Worm (Caenorhabditis elegans) whole organism, L3 larva: ENCODE data around the gene srlf-19.
A peak's percentile ranks its signal among the peaks of the same experiment; 100 is the strongest.

Experiments
- R02D3.7 ChIP-seq: fragments of 150-350 bp; optimal IDR thresholded peaks from 2 replicates; lab custom pipeline; 2014; ENCODE audit warnings: missing biosample characterization, missing genetic modification characterization
- ama-1 ChIP-seq: fragments of 150-350 bp; optimal IDR thresholded peaks from 2 replicates; lab custom pipeline; 2018
- ceh-16 ChIP-seq: sonication (generic microtip); optimal IDR thresholded peaks from 2 replicates; lab custom pipeline; 2017; ENCODE audit warnings: missing biosample characterization, missing genetic modification characterization
- ceh-28 ChIP-seq: fragments of 150-350 bp; optimal IDR thresholded peaks from 2 replicates; lab custom pipeline; 2014; ENCODE audit warnings: missing biosample characterization, missing genetic modification reagents, missing genetic modification characterization
- ceh-82 ChIP-seq: fragments of 150-350 bp; optimal IDR thresholded peaks from 2 replicates; lab custom pipeline; 2014; ENCODE audit warnings: missing biosample characterization, missing genetic modification characterization
- ceh-9 ChIP-seq: sonication (generic microtip); optimal IDR thresholded peaks from 2 replicates; lab custom pipeline; 2018; ENCODE audit warnings: missing biosample characterization, missing genetic modification characterization
- daf-12 ChIP-seq: fragments of 150-350 bp; optimal IDR thresholded peaks from 2 replicates; lab custom pipeline; 2014; ENCODE audit warnings: missing biosample characterization, missing genetic modification reagents, missing genetic modification characterization
- egl-27 ChIP-seq: sonication (generic microtip); optimal IDR thresholded peaks from 4 replicates; lab custom pipeline; 2017; ENCODE audit warnings: missing biosample characterization, missing genetic modification reagents, missing genetic modification characterization
- elt-1 ChIP-seq: fragments of 150-350 bp; optimal IDR thresholded peaks from 2 replicates; lab custom pipeline; 2014; ENCODE audit warnings: missing biosample characterization, missing genetic modification characterization
- elt-2 ChIP-seq: sonication (generic microtip); optimal IDR thresholded peaks from 2 replicates; lab custom pipeline; 2016; ENCODE audit warnings: missing genetic modification reagents, mild to moderate bottlenecking, missing genetic modification characterization, missing compliant biosample characterization
- eor-1 ChIP-seq, 2 experiments: fragments of 150-350 bp; optimal IDR thresholded peaks; 2 replicates each; lab custom pipeline; 2014 to 2018; ENCODE audit warnings: missing biosample characterization in 2 of 2, missing genetic modification characterization in 2 of 2
- fkh-10 ChIP-seq: sonication (generic microtip); optimal IDR thresholded peaks from 2 replicates; lab custom pipeline; 2017; ENCODE audit warnings: missing biosample characterization, missing genetic modification reagents, missing genetic modification characterization
- hmg-11 ChIP-seq: sonication (generic microtip); optimal IDR thresholded peaks from 2 replicates; lab custom pipeline; 2016; ENCODE audit warnings: missing genetic modification characterization, missing compliant biosample characterization
- lin-15B ChIP-seq: fragments of 150-350 bp; optimal IDR thresholded peaks from 2 replicates; lab custom pipeline; 2014; ENCODE audit warnings: missing biosample characterization, missing genetic modification characterization
- lsy-12 ChIP-seq: sonication (generic microtip); optimal IDR thresholded peaks from 2 replicates; lab custom pipeline; 2016; ENCODE audit warnings: mild to moderate bottlenecking, missing genetic modification characterization, missing compliant biosample characterization
- mdl-1 ChIP-seq: fragments of 150-350 bp; optimal IDR thresholded peaks from 2 replicates; lab custom pipeline; 2014; ENCODE audit warnings: missing biosample characterization, missing genetic modification characterization
- mml-1 ChIP-seq: fragments of 150-350 bp; sonication (generic microtip); optimal IDR thresholded peaks from 3 replicates; lab custom pipeline; 2014; ENCODE audit warnings: missing biosample characterization, missing genetic modification characterization
- nfya-1 ChIP-seq: sonication (generic microtip); optimal IDR thresholded peaks from 2 replicates; lab custom pipeline; 2017; ENCODE audit warnings: missing genetic modification characterization, mild to moderate bottlenecking, missing compliant biosample characterization, antibody characterized with exemption, moderate library complexity; ENCODE audit not compliant: insufficient read depth
- nhr-12 ChIP-seq: fragments of 150-350 bp; optimal IDR thresholded peaks from 2 replicates; lab custom pipeline; 2014; ENCODE audit warnings: missing biosample characterization, missing genetic modification characterization
- nhr-23 ChIP-seq: fragments of 150-350 bp; optimal IDR thresholded peaks from 2 replicates; lab custom pipeline; 2014; ENCODE audit warnings: missing biosample characterization, missing genetic modification reagents, missing genetic modification characterization
- nhr-25 ChIP-seq: sonication (generic microtip); optimal IDR thresholded peaks from 2 replicates; lab custom pipeline; 2017; ENCODE audit warnings: missing biosample characterization, missing genetic modification characterization
- nhr-43 ChIP-seq: sonication (generic microtip); optimal IDR thresholded peaks from 2 replicates; lab custom pipeline; 2016; ENCODE audit warnings: mild to moderate bottlenecking, missing genetic modification characterization, missing compliant biosample characterization; ENCODE audit not compliant: poor library complexity, severe bottlenecking
- nhr-67 ChIP-seq: fragments of 150-350 bp; optimal IDR thresholded peaks from 2 replicates; lab custom pipeline; 2014; ENCODE audit warnings: missing biosample characterization, missing genetic modification characterization
- nhr-76 ChIP-seq: fragments of 150-350 bp; sonication (generic microtip); optimal IDR thresholded peaks from 5 replicates; lab custom pipeline; 2014; ENCODE audit warnings: missing biosample characterization, missing genetic modification characterization
- nhr-77 ChIP-seq: fragments of 150-350 bp; optimal IDR thresholded peaks from 2 replicates; lab custom pipeline; 2014; ENCODE audit warnings: missing biosample characterization, missing genetic modification characterization
- pha-4 ChIP-seq: fragments of 150-350 bp; optimal IDR thresholded peaks from 2 replicates; lab custom pipeline; 2014; ENCODE audit warnings: missing biosample characterization, missing genetic modification reagents, missing genetic modification characterization
- pqm-1 ChIP-seq: fragments of 150-350 bp; optimal IDR thresholded peaks from 2 replicates; lab custom pipeline; 2017; ENCODE audit warnings: missing biosample characterization, missing genetic modification characterization, inconsistent platforms
- tbx-2 ChIP-seq: sonication (generic microtip); optimal IDR thresholded peaks from 2 replicates; lab custom pipeline; 2016; ENCODE audit warnings: mild to moderate bottlenecking, missing genetic modification characterization, missing compliant biosample characterization
- unc-39 ChIP-seq: sonication (generic microtip); optimal IDR thresholded peaks from 4 replicates; lab custom pipeline; 2017; ENCODE audit warnings: missing biosample characterization, missing genetic modification characterization
- unc-62 ChIP-seq: fragments of 150-350 bp; sonication (generic microtip); optimal IDR thresholded peaks from 4 replicates; lab custom pipeline; 2014; ENCODE audit warnings: missing biosample characterization, missing genetic modification reagents, missing genetic modification characterization
- zag-1 ChIP-seq: fragments of 150-350 bp; optimal IDR thresholded peaks from 2 replicates; lab custom pipeline; 2014; ENCODE audit warnings: missing biosample characterization, missing genetic modification characterization
- ztf-4 ChIP-seq: fragments of 150-350 bp; optimal IDR thresholded peaks from 2 replicates; lab custom pipeline; 2014; ENCODE audit warnings: missing biosample characterization, missing genetic modification characterization

srlf-19 gene

DNA sequence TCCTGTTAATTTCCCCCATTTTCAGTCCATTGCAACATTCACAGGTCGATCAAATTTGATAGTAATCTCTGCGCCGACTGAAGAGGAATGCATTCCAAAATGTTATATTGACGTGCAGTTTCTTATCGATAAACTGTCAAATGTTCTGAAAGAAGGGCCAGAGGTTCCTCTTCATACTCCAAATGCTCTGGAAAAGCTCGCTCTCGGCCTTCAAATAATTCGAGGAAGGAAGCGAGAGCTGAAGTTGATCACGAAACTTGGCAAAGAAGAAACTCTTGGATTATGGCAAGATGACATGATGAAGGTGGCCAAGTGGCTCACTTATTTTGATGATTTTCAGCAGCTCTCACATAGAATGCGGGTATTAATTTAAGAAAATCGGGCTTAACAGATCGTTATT, 26.2 kb upstream of the srlf-19 start:
- TF ChIP-seq elt-1 (no peak), ama-1 (lab: Kevin White, UChicago) (no peak), mdl-1 (tag; lab: Kevin White, UChicago) (no peak), nhr-76 (tag; lab: Kevin White, UChicago) (no peak), ceh-82 (tag; lab: Kevin White, UChicago) (no peak), nfya-1 (tag; lab: Kevin White, UChicago) (no peak), lsy-12 (tag; lab: Kevin White, UChicago) (no peak), mml-1 (tag; lab: Kevin White, UChicago) (no peak), eor-1 (tag; optimal IDR thresholded peaks at IDR 0.05; lab: Kevin White, UChicago) (no peak), unc-39 (tag; lab: Kevin White, UChicago) (no peak), nhr-25 (tag; lab: Kevin White, UChicago) (no peak), nhr-12 (tag; lab: Kevin White, UChicago) (no peak), ztf-4 (tag; lab: Kevin White, UChicago) (no peak), lin-15B (no peak), nhr-23 (tag; lab: Kevin White, UChicago) (no peak), ceh-9 (no peak)

- no peak for TF ChIP-seq tbx-2 (tag; lab: Kevin White, UChicago)
- TF ChIP-seq ama-1 (lab: Kevin White, UChicago): no peak
- no peak for TF ChIP-seq nhr-77 (tag; lab: Kevin White, UChicago)
- no peak for TF ChIP-seq nhr-76 (tag; lab: Kevin White, UChicago)
- TF ChIP-seq elt-2: no peak
- no peak for TF ChIP-seq nhr-67 (tag; lab: Kevin White, UChicago)
- no peak for TF ChIP-seq fkh-10 (GFP tag; lab: Kevin White, UChicago)
- no peak for TF ChIP-seq eor-1 (tag; optimal IDR thresholded peaks at IDR 0.05; lab: Kevin White, UChicago)
- TF ChIP-seq nfya-1 (tag; lab: Kevin White, UChicago): peak; percentile 74
- TF ChIP-seq ceh-82 (tag; lab: Kevin White, UChicago): no peak
- peak; percentile 0 for TF ChIP-seq pqm-1 (tag; lab: Kevin White, UChicago)
- no peak for TF ChIP-seq hmg-11 (tag; lab: Kevin White, UChicago)
- TF ChIP-seq mml-1 (tag; lab: Kevin White, UChicago): no peak
- TF ChIP-seq mdl-1 (tag; lab: Kevin White, UChicago): no peak
- no peak for TF ChIP-seq daf-12 (tag; lab: Kevin White, UChicago)
- no peak for TF ChIP-seq lin-15B
- TF ChIP-seq elt-1: no peak
Observed at ce11 chrV:482860-483259, 22.4 kb upstream of the srlf-19 start.

- peak; percentile 90 for TF ChIP-seq elt-2
- no peak for TF ChIP-seq ama-1 (lab: Kevin White, UChicago)
- peak; percentile 20 for TF ChIP-seq pha-4 (tag; lab: Kevin White, UChicago)
- no peak for TF ChIP-seq daf-12 (tag; lab: Kevin White, UChicago)
- peak; percentile 77 for TF ChIP-seq pqm-1 (tag; lab: Kevin White, UChicago)
- TF ChIP-seq nhr-76 (tag; lab: Kevin White, UChicago): no peak
Observed at ce11 chrV:483289-483795, 21.9 kb upstream of the srlf-19 start, which contains the start of gene nhr-130. Gene nhr-130, minus strand, starts transcription at chrV:483339.

DNA sequence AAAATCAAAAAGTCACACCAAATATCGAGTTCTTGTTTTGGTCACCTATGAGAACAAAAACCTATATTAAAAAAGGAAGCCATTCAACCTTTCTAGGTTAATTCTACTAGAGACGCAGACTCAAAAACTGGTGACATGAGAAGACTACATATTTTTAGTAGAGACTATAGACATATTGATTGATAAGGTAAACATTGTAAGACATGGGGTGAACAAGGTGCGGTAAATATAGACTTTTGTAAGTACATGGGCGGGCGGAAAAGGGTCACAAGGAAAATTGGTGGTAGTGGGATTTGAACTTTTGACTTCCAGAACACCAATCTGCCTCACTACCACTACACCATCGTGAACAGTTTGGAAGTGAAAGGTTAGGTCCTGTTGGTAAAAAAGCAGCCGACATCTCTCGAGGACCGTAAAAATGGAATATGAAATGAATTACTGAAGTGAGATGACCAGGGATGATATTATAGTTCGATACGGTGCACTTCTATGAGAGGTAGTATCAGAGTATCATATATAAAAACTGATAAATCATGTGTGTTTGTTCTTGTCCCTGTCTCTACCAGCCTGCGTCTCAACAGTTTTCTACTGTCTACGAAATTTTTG, 20.9 kb upstream of the srlf-19 start, which contains the start of gene nhr-212:
TSS of gene nhr-212 (plus strand) at position 573 of the 606 bp plus-strand sequence.
- TF ChIP-seq nhr-43: no peak
- no peak for TF ChIP-seq mdl-1 (tag; lab: Kevin White, UChicago)
- TF ChIP-seq nhr-77 (tag; lab: Kevin White, UChicago): no peak
- peak; percentile 57 for TF ChIP-seq ceh-28
- no peak for TF ChIP-seq R02D3.7
- peak; percentile 40 for TF ChIP-seq elt-2
- peak; percentile 27 for TF ChIP-seq nhr-23 (tag; lab: Kevin White, UChicago)
- TF ChIP-seq pqm-1 (tag; lab: Kevin White, UChicago): peak; percentile 50
- TF ChIP-seq pha-4 (tag; lab: Kevin White, UChicago): peak; percentile 83

- TF ChIP-seq nfya-1 (tag; lab: Kevin White, UChicago) (no peak), egl-27 (tag; lab: Kevin White, UChicago) (no peak), unc-62 (no peak), zag-1 (tag; lab: Kevin White, UChicago) (no peak), ceh-16 (no peak)
Observed at ce11 chrV:486684-487083, 18.6 kb upstream of the srlf-19 start, which contains the start of gene nhr-211. Gene nhr-211, plus strand, starts transcription at chrV:486984.
